Fruit fly (Drosophila melanogaster) whole organism, prepupa: ENCODE results near the gene CG12123.

ENCODE experiments used
- Blimp-1 ChIP-seq: fragments of 200-800 bp; sonication (Bioruptor generic); optimal IDR thresholded peaks from 3 replicates; lab custom pipeline; 2017; ENCODE audit warnings: missing biosample characterization, missing genetic modification characterization, mild to moderate bottlenecking, moderate library complexity, missing genetic modification reagents
- CG10631 ChIP-seq: fragments of 200-800 bp; sonication (Bioruptor generic); optimal IDR thresholded peaks from 2 replicates; lab custom pipeline; 2016; ENCODE audit warnings: missing biosample characterization, missing genetic modification characterization
- CG11294 ChIP-seq: fragments of 200-800 bp; sonication (Bioruptor generic); IDR thresholded peaks from 2 replicates; pipeline ENCODE4 v1.3.6; 2022; ENCODE audit warnings: missing biosample characterization, missing genetic modification characterization
- CG11762 ChIP-seq: fragments of 200-800 bp; sonication (Bioruptor generic); optimal IDR thresholded peaks from 3 replicates; lab custom pipeline; 2016; ENCODE audit warnings: missing biosample characterization, missing genetic modification characterization; ENCODE audit not compliant: insufficient read depth
- CG11902 ChIP-seq: fragments of 200-800 bp; sonication (Bioruptor generic); optimal IDR thresholded peaks from 3 replicates; lab custom pipeline; 2016; ENCODE audit warnings: missing biosample characterization, missing genetic modification characterization
- CG15336 ChIP-seq: fragments of 200-800 bp; sonication (Bioruptor generic); IDR thresholded peaks from 2 replicates; pipeline ENCODE4 v1.3.6; 2022; ENCODE audit warnings: missing biosample characterization, missing genetic modification characterization
- CG3032 ChIP-seq: fragments of 200-800 bp; optimal IDR thresholded peaks from 2 replicates; lab custom pipeline; 2019; ENCODE audit warnings: missing biosample characterization, mild to moderate bottlenecking, missing genetic modification characterization, moderate library complexity
- CG31627 ChIP-seq: fragments of 200-800 bp; sonication (Bioruptor generic); optimal IDR thresholded peaks from 3 replicates; lab custom pipeline; 2016; ENCODE audit warnings: missing biosample characterization, missing genetic modification characterization
- CG32006 ChIP-seq: fragments of 200-800 bp; sonication (Bioruptor generic); optimal IDR thresholded peaks from 3 replicates; lab custom pipeline; 2017; ENCODE audit warnings: missing biosample characterization, mild to moderate bottlenecking, missing genetic modification characterization
- CG34406 ChIP-seq: fragments of 200-800 bp; sonication (Bioruptor generic); optimal IDR thresholded peaks from 3 replicates; lab custom pipeline; 2016; ENCODE audit warnings: missing biosample characterization, missing genetic modification characterization
- CG3919 ChIP-seq: fragments of 200-800 bp; sonication (Bioruptor generic); optimal IDR thresholded peaks from 3 replicates; lab custom pipeline; 2016; ENCODE audit warnings: missing biosample characterization, missing genetic modification characterization
- CG6163 ChIP-seq: fragments of 200-800 bp; sonication (Bioruptor generic); IDR thresholded peaks from 3 replicates; pipeline ENCODE4 v1.3.6; 2022; ENCODE audit warnings: missing biosample characterization, missing genetic modification characterization
- CG6276 ChIP-seq: fragments of 200-800 bp; sonication (Bioruptor generic); optimal IDR thresholded peaks from 2 replicates; lab custom pipeline; 2017; ENCODE audit warnings: missing biosample characterization, mild to moderate bottlenecking, missing genetic modification characterization
- CG6808 ChIP-seq: fragments of 200-800 bp; sonication (Bioruptor generic); optimal IDR thresholded peaks from 3 replicates; lab custom pipeline; 2017; ENCODE audit warnings: missing biosample characterization, missing genetic modification characterization, mild to moderate bottlenecking, moderate library complexity, missing genetic modification reagents
- CG6854 ChIP-seq: fragments of 200-800 bp; sonication (Bioruptor generic); optimal IDR thresholded peaks from 2 replicates; lab custom pipeline; 2017; ENCODE audit warnings: missing biosample characterization, mild to moderate bottlenecking, missing genetic modification characterization
- CG8119 ChIP-seq: fragments of 200-800 bp; sonication (Bioruptor generic); IDR thresholded peaks from 3 replicates; pipeline ENCODE4 v1.3.6; 2022; ENCODE audit warnings: missing biosample characterization, missing genetic modification characterization
- CG8632 ChIP-seq: fragments of 200-800 bp; sonication (Bioruptor generic); optimal IDR thresholded peaks from 3 replicates; lab custom pipeline; 2016; ENCODE audit warnings: missing biosample characterization, missing genetic modification characterization
- Eip78C ChIP-seq: fragments of 200-800 bp; sonication (Bioruptor generic); peaks from one replicate; lab custom pipeline; 2016; ENCODE audit warnings: missing biosample characterization, missing genetic modification characterization
- Ets21C ChIP-seq: fragments of 200-800 bp; sonication (Bioruptor generic); optimal IDR thresholded peaks from 3 replicates; lab custom pipeline; 2016; ENCODE audit warnings: missing biosample characterization, missing genetic modification characterization
- Ets96B ChIP-seq: fragments of 200-800 bp; optimal IDR thresholded peaks from 2 replicates; lab custom pipeline; 2019; ENCODE audit warnings: missing biosample characterization, mild to moderate bottlenecking, missing genetic modification characterization, moderate library complexity
- Gug ChIP-seq: fragments of 200-800 bp; sonication (Bioruptor generic); IDR thresholded peaks from 2 replicates; pipeline ENCODE4 v1.3.6; 2022; ENCODE audit warnings: missing biosample characterization, missing genetic modification characterization
- Hr38 ChIP-seq: sonication (Bioruptor generic); optimal IDR thresholded peaks from 2 replicates; lab custom pipeline; 2016; ENCODE audit warnings: missing biosample characterization, missing genetic modification characterization
- Hr39 ChIP-seq: fragments of 200-800 bp; sonication (Bioruptor generic); optimal IDR thresholded peaks from 2 replicates; lab custom pipeline; 2016; ENCODE audit warnings: missing biosample characterization, missing genetic modification characterization
- Hr4 ChIP-seq: fragments of 200-800 bp; sonication (Bioruptor generic); optimal IDR thresholded peaks from 3 replicates; lab custom pipeline; 2016; ENCODE audit warnings: missing biosample characterization, missing genetic modification characterization
- Met ChIP-seq: fragments of 200-800 bp; sonication (Bioruptor generic); optimal IDR thresholded peaks from 3 replicates; lab custom pipeline; 2016; ENCODE audit warnings: missing biosample characterization, missing genetic modification characterization
- Sox14 ChIP-seq: fragments of 200-800 bp; sonication (Bioruptor generic); optimal IDR thresholded peaks from 3 replicates; lab custom pipeline; 2016; ENCODE audit warnings: missing biosample characterization, missing genetic modification characterization
- acj6 ChIP-seq: fragments of 200-800 bp; sonication (Bioruptor generic); optimal IDR thresholded peaks from 3 replicates; lab custom pipeline; 2016; ENCODE audit warnings: missing biosample characterization, missing genetic modification characterization
- cyc ChIP-seq: fragments of 200-800 bp; sonication (Bioruptor generic); optimal IDR thresholded peaks from 3 replicates; lab custom pipeline; 2016; ENCODE audit warnings: missing biosample characterization, missing genetic modification characterization
- dsx ChIP-seq: fragments of 200-800 bp; optimal IDR thresholded peaks from 3 replicates; lab custom pipeline; 2019; ENCODE audit warnings: missing biosample characterization, mild to moderate bottlenecking, missing genetic modification characterization, moderate library complexity; ENCODE audit not compliant: poor library complexity, severe bottlenecking
- eg ChIP-seq: fragments of 200-800 bp; sonication (Bioruptor generic); IDR thresholded peaks from 3 replicates; pipeline ENCODE4 v1.3.6; 2022; ENCODE audit warnings: missing biosample characterization, missing genetic modification characterization
- fd59A ChIP-seq: fragments of 200-800 bp; sonication (Bioruptor generic); optimal IDR thresholded peaks from 2 replicates; lab custom pipeline; 2017; ENCODE audit warnings: missing biosample characterization, mild to moderate bottlenecking, missing genetic modification characterization, missing genetic modification reagents
- fkh ChIP-seq: fragments of 200-800 bp; sonication (Bioruptor generic); optimal IDR thresholded peaks from 3 replicates; lab custom pipeline; 2017; ENCODE audit warnings: missing biosample characterization, mild to moderate bottlenecking, missing genetic modification characterization, moderate library complexity
- lz ChIP-seq: fragments of 200-800 bp; sonication (Bioruptor generic); optimal IDR thresholded peaks from 3 replicates; lab custom pipeline; 2016; ENCODE audit warnings: missing biosample characterization, missing genetic modification characterization
- pdm3 ChIP-seq: fragments of 200-800 bp; sonication (Bioruptor generic); optimal IDR thresholded peaks from 3 replicates; lab custom pipeline; 2016; ENCODE audit warnings: missing biosample characterization, missing genetic modification characterization
- spab ChIP-seq: fragments of 200-800 bp; sonication (Bioruptor generic); optimal IDR thresholded peaks from 2 replicates; lab custom pipeline; 2017; ENCODE audit warnings: missing biosample characterization, mild to moderate bottlenecking, missing genetic modification characterization, missing genetic modification reagents
- ss ChIP-seq, 2 experiments: fragments of 200-800 bp; sonication (Bioruptor generic); optimal IDR thresholded peaks; 2 replicates in 1 of 2; 3 replicates in 1 of 2; lab custom pipeline; 2017 to 2018; ENCODE audit warnings: mild to moderate bottlenecking in 2 of 2, missing biosample characterization in 2 of 2, missing genetic modification characterization in 2 of 2, moderate library complexity in 1 of 2
- topi ChIP-seq: fragments of 200-800 bp; sonication (Bioruptor generic); optimal IDR thresholded peaks from 3 replicates; lab custom pipeline; 2016; ENCODE audit warnings: missing biosample characterization, missing genetic modification characterization
- vri ChIP-seq: fragments of 200-800 bp; sonication (Bioruptor generic); optimal IDR thresholded peaks from 3 replicates; lab custom pipeline; 2016; ENCODE audit warnings: missing biosample characterization, mild to moderate bottlenecking, missing genetic modification characterization

Gene CG12123

DNA sequence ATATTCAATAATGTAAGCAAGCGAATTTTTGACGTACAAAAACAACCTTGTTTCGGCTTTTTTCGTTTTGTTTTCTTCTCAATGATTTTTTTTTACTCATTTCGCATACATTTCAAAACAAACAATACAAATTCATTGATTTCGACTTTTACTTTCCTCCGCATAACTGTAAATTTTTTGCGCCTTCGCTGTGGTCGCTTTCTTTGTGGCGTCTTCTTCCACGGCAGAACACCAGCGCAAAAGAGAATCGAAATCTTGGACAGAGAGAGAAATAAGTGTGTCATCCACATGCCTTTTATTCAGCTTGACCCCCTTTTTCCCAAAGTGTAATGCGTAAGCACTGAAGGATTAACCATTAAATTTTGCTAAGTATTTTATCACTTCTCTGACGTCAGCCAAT lies 27.8 kb downstream of the CG12123 start (continued):
- TF ChIP-seq CG6163 (GFP tag; lab: Robert Waterston, UW) (no peak), pdm3 (GFP tag; lab: Kevin White, UChicago) (peak; percentile 9), CG6808 (GFP tag; lab: Kevin White, UChicago) (no peak), topi (GFP tag; lab: Kevin White, UChicago) (peak; percentile 18), cyc (GFP tag; lab: Kevin White, UChicago) (peak; percentile 17), Hr4 (GFP tag; lab: Kevin White, UChicago) (no peak), CG32006 (GFP tag; lab: Kevin White, UChicago) (peak; percentile 10), CG11902 (GFP tag; lab: Kevin White, UChicago) (no peak), Hr39 (GFP tag; lab: Kevin White, UChicago) (peak; percentile 0), Met (GFP tag; lab: Kevin White, UChicago) (peak; percentile 22), fkh (GFP tag; lab: Kevin White, UChicago) (no peak), eg (GFP tag; lab: Robert Waterston, UW) (no peak), CG6276 (no peak), Hr38 (GFP tag; lab: Kevin White, UChicago) (no peak), CG6854 (GFP tag; lab: Kevin White, UChicago) (no peak), lz (no peak), Blimp-1 (GFP tag; lab: Kevin White, UChicago) (peak; percentile 78), fd59A (GFP tag; lab: Kevin White, UChicago) (no peak), Ets21C (no peak), CG3919 (GFP tag; lab: Kevin White, UChicago) (peak; percentile 3)

- TF ChIP-seq CG8632 (GFP tag; lab: Kevin White, UChicago) (no peak), fkh (GFP tag; lab: Kevin White, UChicago) (no peak), lz (no peak), Gug (GFP tag; lab: Robert Waterston, UW) (no peak), CG31627 (GFP tag; lab: Kevin White, UChicago) (no peak), Hr38 (GFP tag; lab: Kevin White, UChicago) (no peak), CG11762 (GFP tag; lab: Kevin White, UChicago) (no peak), Ets96B (no peak), CG8119 (no peak), ss (GFP tag; optimal IDR thresholded peaks at IDR 0.05; lab: Kevin White, UChicago) (no peak), CG11294 (no peak), Sox14 (GFP tag; lab: Kevin White, UChicago) (no peak), Eip78C (GFP tag; lab: Kevin White, UChicago) (no peak), Ets21C (no peak), CG10631 (GFP tag; lab: Kevin White, UChicago) (no peak), CG15336 (GFP tag; lab: Robert Waterston, UW) (no peak)
Observed at dm6 chrX:8413513-8414113, 28.5 kb downstream of the CG12123 start.

DNA sequence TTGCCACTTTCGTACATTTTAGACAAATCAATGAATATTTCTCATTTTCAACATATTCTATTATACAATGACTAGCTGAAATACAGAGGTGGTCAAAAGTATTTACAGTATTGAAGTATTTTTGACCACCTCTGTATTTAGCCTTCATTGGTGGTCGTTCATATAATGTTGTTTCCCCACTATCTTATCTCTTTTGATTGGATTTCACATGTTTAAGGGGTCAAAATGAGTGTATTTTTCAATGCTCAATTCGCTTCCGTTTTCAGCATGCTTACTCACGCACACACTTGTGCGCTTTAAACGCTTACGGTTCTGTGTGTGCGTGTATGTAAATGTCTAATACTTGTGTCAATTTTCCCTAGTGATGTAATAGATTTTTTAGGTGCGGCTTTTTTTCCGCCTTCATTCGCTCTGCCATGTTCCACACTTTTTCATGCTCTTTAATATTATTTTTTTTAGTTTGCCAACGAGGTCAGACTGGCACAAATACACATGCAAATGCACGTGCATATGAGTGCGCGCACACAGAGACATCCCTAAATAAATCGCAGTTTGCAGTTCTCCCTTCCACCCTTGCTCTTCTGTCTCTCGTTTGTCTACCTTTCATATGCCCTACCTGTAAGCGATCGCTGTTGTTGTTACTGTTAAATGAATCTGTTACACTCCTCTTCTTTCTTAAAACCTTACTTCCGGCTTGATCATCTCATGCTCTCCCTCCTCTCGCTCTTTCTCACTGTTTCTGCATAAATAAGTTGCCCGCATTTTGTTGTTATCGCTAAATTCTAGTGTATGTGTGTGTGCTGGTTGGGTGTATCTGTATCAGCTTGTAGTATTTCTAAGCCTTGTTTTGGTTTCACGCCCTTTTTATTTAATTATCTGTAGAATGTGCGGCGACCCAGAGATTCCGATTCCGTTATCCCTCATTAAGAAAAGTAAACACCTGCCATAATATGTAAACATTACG lies 29.7 kb downstream of the CG12123 start:
- no peak for TF ChIP-seq CG3032
- TF ChIP-seq CG34406 (GFP tag; lab: Kevin White, UChicago) = no peak
- no peak for TF ChIP-seq dsx (GFP tag; lab: Kevin White, UChicago)
- no peak for TF ChIP-seq acj6 (GFP tag; lab: Kevin White, UChicago)
- TF ChIP-seq fkh (GFP tag; lab: Kevin White, UChicago) = peak; percentile 30
- no peak for TF ChIP-seq eg (GFP tag; lab: Robert Waterston, UW)
- peak; percentile 35 for TF ChIP-seq Eip78C (GFP tag; lab: Kevin White, UChicago)
- no peak for TF ChIP-seq CG8119
- 0 out of 2 replicates have a peak, but pooled peaks have one; percentile 10 for TF ChIP-seq CG15336 (GFP tag; lab: Robert Waterston, UW)
- peak; percentile 8 for TF ChIP-seq CG6276
- TF ChIP-seq CG6163 (GFP tag; lab: Robert Waterston, UW) = peak; percentile 45; the same call in 2 of the 3 replicates
- no peak for TF ChIP-seq spab
- no peak for TF ChIP-seq CG32006 (GFP tag; lab: Kevin White, UChicago)
- TF ChIP-seq lz = no peak
- peak; percentile 15 for TF ChIP-seq vri (GFP tag; lab: Kevin White, UChicago)
- peak; percentile 12 to 28 for TF ChIP-seq ss (GFP tag; optimal IDR thresholded peaks at IDR 0.05; lab: Kevin White, UChicago)
